Worm (Caenorhabditis elegans) whole organism, young adult: Measurements from ENCODE around the gene exh-1.

Experiments used
- C17E4.6 ChIP-seq: fragments of 200-800 bp; sonication (Bioruptor generic); IDR thresholded peaks from 2 replicates; pipeline ENCODE4 v1.3.6; 2022; ENCODE audit warnings: missing genetic modification reagents, missing genetic modification characterization, missing compliant biosample characterization
- D2030.7 ChIP-seq: fragments of 200-800 bp; sonication (Bioruptor generic); IDR thresholded peaks from 2 replicates; pipeline ENCODE4 v1.3.6; 2022; ENCODE audit warnings: missing genetic modification reagents, missing genetic modification characterization, missing compliant biosample characterization
- F22D6.2 ChIP-seq: sonication (generic microtip); optimal IDR thresholded peaks from 2 replicates; lab custom pipeline; 2016; ENCODE audit warnings: mild to moderate bottlenecking, missing genetic modification characterization, missing compliant biosample characterization
- F55B11.4 ChIP-seq: sonication (generic microtip); optimal IDR thresholded peaks from 2 replicates; lab custom pipeline; 2016; ENCODE audit warnings: missing compliant biosample characterization, missing genetic modification characterization, borderline replicate concordance; ENCODE audit not compliant: insufficient read depth
- K12H6.12 ChIP-seq: fragments of 200-800 bp; sonication (Bioruptor generic); optimal IDR thresholded peaks from 2 replicates; lab custom pipeline; 2018; ENCODE audit warnings: mild to moderate bottlenecking, missing genetic modification characterization, missing compliant biosample characterization
- Y53F4B.3 ChIP-seq: fragments of 200-800 bp; sonication (Bioruptor generic); IDR thresholded peaks from 2 replicates; pipeline ENCODE4 v1.3.6; 2022; ENCODE audit warnings: missing genetic modification reagents, missing genetic modification characterization, missing compliant biosample characterization
- Y53G8AR.9 ChIP-seq: fragments of 200-800 bp; sonication (Bioruptor generic); conservative IDR thresholded peaks from 2 replicates; pipeline ENCODE4 v1.3.6; 2022; ENCODE audit warnings: missing genetic modification reagents, missing genetic modification characterization, missing compliant biosample characterization
- Y67H2A.10 ChIP-seq: fragments of 200-800 bp; sonication (Bioruptor generic); conservative IDR thresholded peaks from 2 replicates; pipeline ENCODE4 v1.3.6; 2022; ENCODE audit warnings: missing genetic modification reagents, missing genetic modification characterization, missing compliant biosample characterization
- atf-7 ChIP-seq: sonication (generic microtip); optimal IDR thresholded peaks from 2 replicates; lab custom pipeline; 2017; ENCODE audit warnings: mild to moderate bottlenecking, missing genetic modification characterization, missing compliant biosample characterization
- bed-1 ChIP-seq: fragments of 200-800 bp; sonication (Bioruptor generic); IDR thresholded peaks from 2 replicates; pipeline ENCODE4 v1.3.6; 2022; ENCODE audit warnings: missing genetic modification reagents, missing genetic modification characterization, missing compliant biosample characterization
- cebp-2 ChIP-seq: fragments of 200-800 bp; sonication (Bioruptor generic); IDR thresholded peaks from 2 replicates; pipeline ENCODE4 v1.3.6; 2022; ENCODE audit warnings: missing genetic modification characterization, missing compliant biosample characterization
- dpff-1 ChIP-seq: sonication (generic microtip); optimal IDR thresholded peaks from 2 replicates; lab custom pipeline; 2017; ENCODE audit warnings: mild to moderate bottlenecking, missing genetic modification characterization, missing compliant biosample characterization
- egrh-3 ChIP-seq: fragments of 200-800 bp; sonication (Bioruptor generic); IDR thresholded peaks from 2 replicates; pipeline ENCODE4 v1.3.6; 2022; ENCODE audit warnings: missing genetic modification reagents, missing genetic modification characterization, missing compliant biosample characterization
- hlh-26 ChIP-seq: fragments of 200-800 bp; sonication (Bioruptor generic); conservative IDR thresholded peaks from 2 replicates; pipeline ENCODE4 v1.3.6; 2022; ENCODE audit warnings: missing genetic modification reagents, missing genetic modification characterization, missing compliant biosample characterization
- hmg-20 ChIP-seq: fragments of 200-800 bp; sonication (Bioruptor generic); IDR thresholded peaks from 2 replicates; pipeline ENCODE4 v1.3.6; 2022; ENCODE audit warnings: missing genetic modification reagents, missing genetic modification characterization, missing compliant biosample characterization
- hrde-1 ChIP-seq: sonication (generic microtip); optimal IDR thresholded peaks from 2 replicates; lab custom pipeline; 2016; ENCODE audit warnings: missing genetic modification characterization, mild to moderate bottlenecking, missing compliant biosample characterization, moderate library complexity, missing genotype, missing genetic modification reagents, borderline replicate concordance
- lag-1 ChIP-seq: fragments of 200-800 bp; sonication (Bioruptor generic); IDR thresholded peaks from 2 replicates; pipeline ENCODE4 v1.3.6; 2022; ENCODE audit warnings: missing genetic modification reagents, missing genetic modification characterization, missing compliant biosample characterization
- lin-35 ChIP-seq, 3 experiments: fragments of 150-350 bp in 2 of 3; sonication (generic microtip) in 1 of 3; optimal IDR thresholded peaks; 2 replicates each; lab custom pipeline; 2014 to 2018; ENCODE audit warnings: missing biosample characterization in 3 of 3, missing genetic modification characterization in 3 of 3, missing genetic modification reagents in 3 of 3
- lsy-27 ChIP-seq: sonication (generic microtip); optimal IDR thresholded peaks from 2 replicates; lab custom pipeline; 2017; ENCODE audit warnings: missing genetic modification characterization, mild to moderate bottlenecking, missing compliant biosample characterization, antibody characterized with exemption, missing genotype, borderline replicate concordance; ENCODE audit not compliant: insufficient read depth
- madf-10 ChIP-seq: sonication (generic microtip); optimal IDR thresholded peaks from 2 replicates; lab custom pipeline; 2016; ENCODE audit warnings: mild to moderate bottlenecking, missing genetic modification characterization, missing compliant biosample characterization
- madf-3 ChIP-seq: fragments of 200-800 bp; sonication (Bioruptor generic); IDR thresholded peaks from 2 replicates; pipeline ENCODE4 v1.3.6; 2022; ENCODE audit warnings: missing genetic modification reagents, missing genetic modification characterization, missing compliant biosample characterization
- nfya-1 ChIP-seq: sonication (generic microtip); optimal IDR thresholded peaks from 2 replicates; lab custom pipeline; 2017; ENCODE audit warnings: antibody characterized with exemption, missing compliant biosample characterization, missing genetic modification characterization, borderline replicate concordance; ENCODE audit not compliant: insufficient read depth
- nfya-2 ChIP-seq: fragments of 200-800 bp; sonication (Bioruptor generic); IDR thresholded peaks from 2 replicates; pipeline ENCODE4 v1.3.6; 2022; ENCODE audit warnings: missing genetic modification reagents, missing genetic modification characterization, missing compliant biosample characterization
- nhr-120 ChIP-seq: fragments of 200-800 bp; sonication (Bioruptor generic); IDR thresholded peaks from 2 replicates; pipeline ENCODE4 v1.3.6; 2022; ENCODE audit warnings: missing genetic modification characterization, missing compliant biosample characterization
- nhr-90 ChIP-seq: sonication (generic microtip); optimal IDR thresholded peaks from 2 replicates; lab custom pipeline; 2016; ENCODE audit warnings: missing genotype, mild to moderate bottlenecking, missing genetic modification characterization, missing compliant biosample characterization
- rcor-1 ChIP-seq: fragments of 200-800 bp; sonication (Bioruptor generic); IDR thresholded peaks from 2 replicates; pipeline ENCODE4 v1.3.6; 2022; ENCODE audit warnings: missing genetic modification reagents, missing genetic modification characterization, missing compliant biosample characterization
- sdz-38 ChIP-seq: sonication (generic microtip); optimal IDR thresholded peaks from 2 replicates; lab custom pipeline; 2016; ENCODE audit warnings: missing genotype, missing genetic modification characterization, missing compliant biosample characterization
- snpc-4 ChIP-seq, 5 experiments: fragments of 150-350 bp in 1 of 5; sonication (generic microtip) in 4 of 5; optimal IDR thresholded peaks; 2 replicates each; lab custom pipeline; 2014 to 2018; ENCODE audit warnings: missing genetic modification characterization in 5 of 5, missing biosample characterization in 3 of 5, antibody characterized with exemption in 2 of 5, mild to moderate bottlenecking in 2 of 5, missing compliant biosample characterization in 2 of 5, missing genotype in 2 of 5, moderate library complexity in 2 of 5, missing genetic modification reagents in 1 of 5
- tbp1 ChIP-seq: fragments of 200-800 bp; sonication (Bioruptor generic); optimal IDR thresholded peaks from 2 replicates; lab custom pipeline; 2018; ENCODE audit warnings: mild to moderate bottlenecking, missing genetic modification characterization, missing compliant biosample characterization
- tlf-1 ChIP-seq: fragments of 200-800 bp; sonication (Bioruptor generic); optimal IDR thresholded peaks from 2 replicates; lab custom pipeline; 2018; ENCODE audit warnings: mild to moderate bottlenecking, missing genetic modification characterization, missing compliant biosample characterization
- unc-62 ChIP-seq: fragments of 150-350 bp; optimal IDR thresholded peaks from 2 replicates; lab custom pipeline; 2014; ENCODE audit warnings: missing biosample characterization, missing genetic modification reagents, missing genetic modification characterization
- zfh-2 ChIP-seq: fragments of 200-800 bp; sonication (Bioruptor generic); conservative IDR thresholded peaks from 2 replicates; pipeline ENCODE4 v1.3.6; 2022; ENCODE audit warnings: missing genetic modification reagents, missing genetic modification characterization, missing compliant biosample characterization
- ztf-18 ChIP-seq: sonication (generic microtip); optimal IDR thresholded peaks from 2 replicates; lab custom pipeline; 2016; ENCODE audit warnings: missing genotype, mild to moderate bottlenecking, missing genetic modification characterization, missing compliant biosample characterization
- ztf-22 ChIP-seq: fragments of 200-800 bp; sonication (Bioruptor generic); optimal IDR thresholded peaks from 2 replicates; lab custom pipeline; 2018; ENCODE audit warnings: mild to moderate bottlenecking, missing genetic modification characterization, moderate library complexity, missing compliant biosample characterization
- ztf-28 ChIP-seq: fragments of 200-800 bp; sonication (Bioruptor generic); IDR thresholded peaks from 2 replicates; pipeline ENCODE4 v1.3.6; 2022; ENCODE audit warnings: missing genetic modification reagents, missing genetic modification characterization, missing compliant biosample characterization
- ztf-3 ChIP-seq: fragments of 200-800 bp; sonication (Bioruptor generic); optimal IDR thresholded peaks from 2 replicates; lab custom pipeline; 2018; ENCODE audit warnings: mild to moderate bottlenecking, missing genetic modification characterization, missing compliant biosample characterization
- ztf-6 ChIP-seq: fragments of 200-800 bp; sonication (Bioruptor generic); IDR thresholded peaks from 2 replicates; pipeline ENCODE4 v1.3.6; 2022; ENCODE audit warnings: missing genetic modification reagents, missing genetic modification characterization, missing compliant biosample characterization

exh-1 gene

ce11 chrV:3149910-3150428 is 6.9 kb upstream of the exh-1 start:
- TF ChIP-seq F55B11.4 (tag; lab: Kevin White, UChicago) (no peak), bed-1 (GFP tag; lab: Robert Waterston, UW) (no peak), atf-7 (tag; lab: Kevin White, UChicago) (no peak), zfh-2 (peak; percentile 89), lin-35 (GFP tag; optimal IDR thresholded peaks at IDR 0.05; lab: Kevin White, UChicago) (no peak), ztf-28 (GFP tag; lab: Robert Waterston, UW) (peak; percentile 40; the same call in 1 of the 2 replicates), egrh-3 (GFP tag; lab: Robert Waterston, UW) (peak; percentile 39; the same call in 1 of the 2 replicates), nhr-90 (tag; lab: Kevin White, UChicago) (no peak), ztf-18 (no peak), F22D6.2 (no peak), madf-10 (tag; lab: Kevin White, UChicago) (no peak), ztf-22 (GFP tag; lab: Kevin White, UChicago) (no peak), dpff-1 (no peak), Y53G8AR.9 (no peak), Y53F4B.3 (no peak), snpc-4 (GFP tag; optimal IDR thresholded peaks at IDR 0.05; lab: Kevin White, UChicago) (no peak), snpc-4 (tag; optimal IDR thresholded peaks at IDR 0.05; lab: Kevin White, UChicago) (peak in 2 of 4 experiments; percentile 58 to 86)

ce11 chrV:3151862-3152261 is 5.0 kb upstream of the exh-1 start, which contains the start of gene srab-6:
Gene srab-6 (minus strand): TSS chrV:3151962.
- TF ChIP-seq madf-3 (GFP tag; lab: Robert Waterston, UW): no peak
- no peak for TF ChIP-seq nhr-120 (GFP tag; lab: Robert Waterston, UW)
- TF ChIP-seq ztf-3 (GFP tag; lab: Kevin White, UChicago): no peak
- no peak for TF ChIP-seq D2030.7 (GFP tag; lab: Robert Waterston, UW)
- TF ChIP-seq ztf-6 (GFP tag; lab: Robert Waterston, UW): no peak
- no peak for TF ChIP-seq rcor-1 (GFP tag; lab: Robert Waterston, UW)
- TF ChIP-seq nfya-1 (tag; lab: Kevin White, UChicago): no peak
- no peak for TF ChIP-seq Y67H2A.10 (GFP tag; lab: Robert Waterston, UW)
- no peak for TF ChIP-seq lsy-27 (tag; lab: Kevin White, UChicago)
- TF ChIP-seq hlh-26 (GFP tag; lab: Robert Waterston, UW): no peak

- no peak for TF ChIP-seq madf-10 (tag; lab: Kevin White, UChicago)
- TF ChIP-seq madf-3 (GFP tag; lab: Robert Waterston, UW): no peak
- TF ChIP-seq K12H6.12: no peak
- no peak for TF ChIP-seq sdz-38
- TF ChIP-seq tlf-1 (GFP tag; lab: Kevin White, UChicago): no peak
- TF ChIP-seq nfya-2 (GFP tag; lab: Robert Waterston, UW): no peak
- TF ChIP-seq tbp1 (GFP tag; lab: Kevin White, UChicago): no peak
- no peak for TF ChIP-seq C17E4.6
- no peak for TF ChIP-seq unc-62
- TF ChIP-seq hmg-20 (GFP tag; lab: Robert Waterston, UW): no peak
- no peak for TF ChIP-seq rcor-1 (GFP tag; lab: Robert Waterston, UW)
- no peak for TF ChIP-seq hrde-1 (tag; lab: Kevin White, UChicago)
- no peak for TF ChIP-seq lag-1
- no peak for TF ChIP-seq cebp-2 (GFP tag; lab: Robert Waterston, UW)
Measured at ce11 chrV:3155072-3155471, 1.8 kb upstream of the exh-1 start, which contains the start of gene srab-7. Gene srab-7 (minus strand): TSS chrV:3155172.
